Fruit fly (Drosophila melanogaster) whole organism, embryonic: ENCODE measurements around the gene dlg1.

Experiments used
- CG11085 ChIP-seq: fragments of 200-800 bp; sonication (Bioruptor generic); IDR thresholded peaks from 2 replicates; pipeline ENCODE4 v1.3.6; 2022; ENCODE audit warnings: missing biosample characterization, missing genetic modification characterization
- CG11247 ChIP-seq: fragments of 200-800 bp; sonication (Bioruptor generic); IDR thresholded peaks from 2 replicates; pipeline ENCODE4 v1.3.6; 2022; ENCODE audit warnings: missing biosample characterization, missing genetic modification characterization
- CG12236 ChIP-seq: fragments of 200-800 bp; sonication (Bioruptor generic); optimal IDR thresholded peaks from 2 replicates; lab custom pipeline; 2016; ENCODE audit warnings: missing biosample characterization, missing genetic modification characterization
- CG12942 ChIP-seq: fragments of 200-800 bp; sonication (Bioruptor generic); optimal IDR thresholded peaks from 3 replicates; lab custom pipeline; 2016; ENCODE audit warnings: missing biosample characterization, missing genetic modification characterization
- CG13424 ChIP-seq: fragments of 200-800 bp; sonication (Bioruptor generic); optimal IDR thresholded peaks from 2 replicates; lab custom pipeline; 2019; ENCODE audit warnings: missing biosample characterization, mild to moderate bottlenecking, missing genetic modification characterization, moderate library complexity
- CG13624 ChIP-seq: fragments of 200-800 bp; sonication (Bioruptor generic); optimal IDR thresholded peaks from 2 replicates; lab custom pipeline; 2016; ENCODE audit warnings: missing biosample characterization, missing genetic modification characterization
- CG15601 ChIP-seq: fragments of 200-800 bp; sonication (Bioruptor generic); optimal IDR thresholded peaks from 3 replicates; lab custom pipeline; 2019; ENCODE audit warnings: missing biosample characterization, mild to moderate bottlenecking, missing genetic modification characterization, moderate library complexity
- CG18011 ChIP-seq: fragments of 200-800 bp; sonication (Bioruptor generic); optimal IDR thresholded peaks from 2 replicates; lab custom pipeline; 2017; ENCODE audit warnings: missing biosample characterization, missing genetic modification characterization, mild to moderate bottlenecking, moderate library complexity, missing genotype
- CG2129 ChIP-seq: fragments of 200-800 bp; sonication (Bioruptor generic); IDR thresholded peaks from 2 replicates; pipeline ENCODE4 v1.3.6; 2022; ENCODE audit warnings: missing biosample characterization, missing genetic modification characterization; ENCODE audit not compliant: partially characterized antibody
- CG2678 ChIP-seq: fragments of 200-800 bp; sonication (Bioruptor generic); optimal IDR thresholded peaks from 3 replicates; lab custom pipeline; 2019; ENCODE audit warnings: missing biosample characterization, mild to moderate bottlenecking, missing genetic modification characterization, moderate library complexity
- CG32772 ChIP-seq: fragments of 200-800 bp; sonication (Bioruptor generic); IDR thresholded peaks from 2 replicates; pipeline ENCODE4 v1.3.6; 2022; ENCODE audit warnings: missing biosample characterization, missing genetic modification characterization
- CG3847 ChIP-seq: fragments of 200-800 bp; sonication (Bioruptor generic); IDR thresholded peaks from 2 replicates; pipeline ENCODE4 v1.3.6; 2022; ENCODE audit warnings: missing biosample characterization, missing genetic modification characterization
- CG6175 ChIP-seq: fragments of 200-800 bp; sonication (Bioruptor generic); IDR thresholded peaks from 3 replicates; pipeline ENCODE4 v1.3.6; 2022; ENCODE audit warnings: missing biosample characterization, missing genetic modification characterization
- CG7372 ChIP-seq: fragments of 200-800 bp; sonication (Bioruptor generic); IDR thresholded peaks from 2 replicates; pipeline ENCODE4 v1.3.6; 2022; ENCODE audit warnings: missing biosample characterization, missing genetic modification characterization
- CG7556 ChIP-seq: fragments of 200-800 bp; sonication (Bioruptor generic); optimal IDR thresholded peaks from 2 replicates; lab custom pipeline; 2017; ENCODE audit warnings: missing biosample characterization, mild to moderate bottlenecking, missing genetic modification characterization
- CG7745 ChIP-seq: fragments of 200-800 bp; sonication (Bioruptor generic); optimal IDR thresholded peaks from 2 replicates; lab custom pipeline; 2018; ENCODE audit warnings: missing biosample characterization, mild to moderate bottlenecking, missing genetic modification characterization, moderate library complexity
- CG7839 ChIP-seq: fragments of 200-800 bp; sonication (Bioruptor generic); optimal IDR thresholded peaks from 3 replicates; lab custom pipeline; 2018; ENCODE audit warnings: missing biosample characterization, mild to moderate bottlenecking, missing genetic modification characterization, moderate library complexity
- CG9817 ChIP-seq: fragments of 200-800 bp; sonication (Bioruptor generic); optimal IDR thresholded peaks from 2 replicates; lab custom pipeline; 2018; ENCODE audit warnings: missing biosample characterization, mild to moderate bottlenecking, missing genetic modification characterization, moderate library complexity
- Camta ChIP-seq: fragments of 200-800 bp; sonication (Bioruptor generic); optimal IDR thresholded peaks from 2 replicates; lab custom pipeline; 2016; ENCODE audit warnings: missing biosample characterization, missing genetic modification characterization
- Doc2 ChIP-seq: fragments of 200-800 bp; sonication (Bioruptor generic); IDR thresholded peaks from 2 replicates; pipeline ENCODE4 v1.3.6; 2022; ENCODE audit warnings: missing biosample characterization, missing genetic modification characterization
- Drgx ChIP-seq: fragments of 200-800 bp; sonication (Bioruptor generic); IDR thresholded peaks from 2 replicates; pipeline ENCODE4 v1.3.6; 2022; ENCODE audit warnings: missing biosample characterization, missing genetic modification characterization
- Hand ChIP-seq: fragments of 200-800 bp; sonication (Bioruptor generic); optimal IDR thresholded peaks from 2 replicates; lab custom pipeline; 2017; ENCODE audit warnings: mild to moderate bottlenecking, missing biosample characterization, missing genetic modification reagents, missing genetic modification characterization
- Hr3 ChIP-seq: fragments of 200-800 bp; sonication (Bioruptor generic); optimal IDR thresholded peaks from 3 replicates; lab custom pipeline; 2016; ENCODE audit warnings: missing biosample characterization, missing genetic modification characterization
- Hr51 ChIP-seq, 2 experiments: fragments of 200-800 bp; sonication (Bioruptor generic); optimal IDR thresholded peaks; 2 replicates in 1 of 2; 3 replicates in 1 of 2; lab custom pipeline; 2016 to 2018; ENCODE audit warnings: missing biosample characterization in 2 of 2, missing genetic modification characterization in 2 of 2, mild to moderate bottlenecking in 1 of 2, moderate library complexity in 1 of 2
- Lpt ChIP-seq: fragments of >200 bp; optimal IDR thresholded peaks from 2 replicates; lab custom pipeline; 2018; ENCODE audit warnings: missing biosample characterization, missing genetic modification characterization
- Med ChIP-seq: fragments of 200-800 bp; sonication (Bioruptor generic); peaks from one replicate; lab custom pipeline; 2016; ENCODE audit warnings: missing biosample characterization, missing genetic modification characterization, mild to moderate bottlenecking, inconsistent platforms, moderate library complexity
- Oli ChIP-seq: fragments of 200-800 bp; sonication (Bioruptor generic); optimal IDR thresholded peaks from 2 replicates; lab custom pipeline; 2018; ENCODE audit warnings: missing biosample characterization, mild to moderate bottlenecking, missing genetic modification characterization, moderate library complexity
- Optix ChIP-seq: fragments of 200-800 bp; sonication (Bioruptor generic); IDR thresholded peaks from 3 replicates; pipeline ENCODE4 v1.3.6; 2022; ENCODE audit warnings: missing biosample characterization, missing genetic modification characterization
- Pdp1 ChIP-seq, 2 experiments: fragments of 200-800 bp; sonication (Bioruptor generic); optimal IDR thresholded peaks; 3 replicates each; lab custom pipeline; 2016; ENCODE audit warnings: missing biosample characterization in 2 of 2, missing genetic modification characterization in 2 of 2, mild to moderate bottlenecking in 1 of 2, moderate library complexity in 1 of 2
- Sox102F ChIP-seq: fragments of 200-800 bp; sonication (Bioruptor generic); optimal IDR thresholded peaks from 2 replicates; lab custom pipeline; 2018; ENCODE audit warnings: missing biosample characterization, mild to moderate bottlenecking, missing genetic modification characterization, moderate library complexity
- Sry-δ ChIP-seq: fragments of 200-800 bp; sonication (Bioruptor generic); optimal IDR thresholded peaks from 2 replicates; lab custom pipeline; 2016; ENCODE audit warnings: missing biosample characterization, missing genetic modification characterization
- Ssrp ChIP-seq: fragments of 200-800 bp; sonication (Bioruptor generic); optimal IDR thresholded peaks from 2 replicates; lab custom pipeline; 2018; ENCODE audit warnings: missing biosample characterization, mild to moderate bottlenecking, missing genetic modification characterization, moderate library complexity
- YL-1 ChIP-seq: fragments of 200-800 bp; sonication (Bioruptor generic); optimal IDR thresholded peaks from 3 replicates; lab custom pipeline; 2017; ENCODE audit warnings: missing biosample characterization, mild to moderate bottlenecking, missing genetic modification characterization
- amos ChIP-seq: fragments of 200-800 bp; sonication (Bioruptor generic); IDR thresholded peaks from 2 replicates; pipeline ENCODE4 v1.3.6; 2022; ENCODE audit warnings: missing biosample characterization, missing genetic modification characterization; ENCODE audit not compliant: partially characterized antibody
- bab2 ChIP-seq: fragments of 200-800 bp; sonication (Bioruptor generic); optimal IDR thresholded peaks from 2 replicates; lab custom pipeline; 2016; ENCODE audit warnings: missing biosample characterization, missing genetic modification characterization
- eve ChIP-seq, 2 experiments: fragments of >200 bp; optimal IDR thresholded peaks; 2 replicates each; lab custom pipeline; 2017; ENCODE audit warnings: missing biosample characterization in 2 of 2, missing genetic modification characterization in 2 of 2
- eyg ChIP-seq: fragments of 200-800 bp; sonication (Bioruptor generic); optimal IDR thresholded peaks from 3 replicates; lab custom pipeline; 2016; ENCODE audit warnings: missing biosample characterization, missing genetic modification characterization
- grau ChIP-seq: fragments of 200-800 bp; optimal IDR thresholded peaks from 3 replicates; lab custom pipeline; 2019; ENCODE audit warnings: missing biosample characterization, mild to moderate bottlenecking, missing genetic modification characterization, moderate library complexity
- jumu ChIP-seq: fragments of 200-800 bp; sonication (Bioruptor generic); optimal IDR thresholded peaks from 3 replicates; lab custom pipeline; 2016; ENCODE audit warnings: missing biosample characterization, missing genetic modification characterization
- lmd ChIP-seq: fragments of 200-800 bp; sonication (Bioruptor generic); IDR thresholded peaks from 2 replicates; pipeline ENCODE4 v1.3.6; 2022; ENCODE audit warnings: missing biosample characterization, missing genetic modification characterization
- pita ChIP-seq: fragments of 200-800 bp; sonication (Bioruptor generic); optimal IDR thresholded peaks from 2 replicates; lab custom pipeline; 2017; ENCODE audit warnings: missing biosample characterization, mild to moderate bottlenecking, missing genetic modification characterization
- pros ChIP-seq: fragments of 200-800 bp; sonication (Bioruptor generic); optimal IDR thresholded peaks from 3 replicates; lab custom pipeline; 2019; ENCODE audit warnings: missing biosample characterization, mild to moderate bottlenecking, missing genetic modification characterization, moderate library complexity
- ranshi ChIP-seq: fragments of 200-800 bp; sonication (Bioruptor generic); IDR thresholded peaks from 2 replicates; pipeline ENCODE4 v1.3.6; 2022; ENCODE audit warnings: missing biosample characterization, missing genetic modification characterization
- ro ChIP-seq: fragments of 200-800 bp; sonication (Bioruptor generic); IDR thresholded peaks from 2 replicates; pipeline ENCODE4 v1.3.6; 2022; ENCODE audit warnings: missing biosample characterization, missing genetic modification characterization
- sens ChIP-seq: fragments of 200-800 bp; sonication (Bioruptor generic); peaks from one replicate; lab custom pipeline; 2016; ENCODE audit warnings: missing biosample characterization, missing genetic modification characterization
- sens-2 ChIP-seq: fragments of 200-800 bp; sonication (Bioruptor generic); IDR thresholded peaks from 2 replicates; pipeline ENCODE4 v1.3.6; 2022; ENCODE audit warnings: missing biosample characterization, missing genetic modification characterization
- slbo ChIP-seq: fragments of 200-800 bp; sonication (Bioruptor generic); IDR thresholded peaks from 2 replicates; pipeline ENCODE4 v1.3.6; 2022; ENCODE audit warnings: missing biosample characterization, missing genetic modification characterization
- tll ChIP-seq, 2 experiments: fragments of 200-800 bp in 1 of 2; fragments of >200 bp in 1 of 2; sonication (Bioruptor generic) in 1 of 2; optimal IDR thresholded peaks; 2 replicates each; lab custom pipeline; 2017 to 2019; ENCODE audit warnings: missing biosample characterization in 2 of 2, missing genetic modification characterization in 2 of 2, mild to moderate bottlenecking in 1 of 2, moderate library complexity in 1 of 2
- trh ChIP-seq: fragments of 200-800 bp; sonication (Bioruptor generic); optimal IDR thresholded peaks from 2 replicates; lab custom pipeline; 2016; ENCODE audit warnings: missing biosample characterization, missing genetic modification characterization
- twi ChIP-seq: fragments of 200-800 bp; optimal IDR thresholded peaks from 2 replicates; lab custom pipeline; 2019; ENCODE audit warnings: missing biosample characterization, mild to moderate bottlenecking, missing genetic modification characterization, moderate library complexity
- zfh1 ChIP-seq: fragments of 200-800 bp; sonication (Bioruptor generic); IDR thresholded peaks from 3 replicates; pipeline ENCODE4 v1.3.6; 2022; ENCODE audit warnings: missing biosample characterization, missing genetic modification characterization
- zfh2 ChIP-seq: fragments of 200-800 bp; sonication (Bioruptor generic); optimal IDR thresholded peaks from 2 replicates; lab custom pipeline; 2016; ENCODE audit warnings: missing biosample characterization, missing genetic modification characterization

The dlg1 gene

DNA sequence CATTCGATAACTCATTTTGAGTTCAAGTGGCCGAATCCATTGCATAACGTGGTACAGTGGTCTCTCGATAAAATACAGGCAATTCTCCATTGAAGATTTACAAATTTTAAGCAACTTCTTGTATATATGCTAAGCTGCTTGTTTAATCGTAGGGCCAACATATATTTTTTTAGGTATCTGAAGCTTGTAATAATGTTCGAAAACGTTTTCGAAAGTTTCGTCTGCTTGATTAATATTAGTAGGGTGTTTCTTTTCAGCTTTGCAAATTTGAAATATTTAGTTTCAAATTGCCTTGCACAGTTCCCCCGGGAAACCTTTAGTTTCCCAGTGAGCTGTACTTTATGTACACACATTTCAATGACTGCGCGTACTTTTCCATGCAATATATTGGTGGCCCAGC lies 10.3 kb downstream of the dlg1 start (continued):
- peak in 1 of 2 experiments; percentile 11 for TF ChIP-seq Pdp1 (GFP tag; optimal IDR thresholded peaks at IDR 0.05; lab: Kevin White, UChicago)
- no peak for TF ChIP-seq CG7556 (GFP tag; lab: Kevin White, UChicago)
- TF ChIP-seq Sox102F (GFP tag; lab: Kevin White, UChicago) = peak; percentile 44
- no peak for TF ChIP-seq twi (tag; lab: Kevin White, UChicago)
- TF ChIP-seq Hr51 (GFP tag; optimal IDR thresholded peaks at IDR 0.05; lab: Kevin White, UChicago) = peak in 1 of 2 experiments; percentile 16
- TF ChIP-seq CG7839 (tag; lab: Kevin White, UChicago) = peak; percentile 34
- no peak for TF ChIP-seq Optix
- TF ChIP-seq CG13624 (GFP tag; lab: Kevin White, UChicago) = no peak
- TF ChIP-seq lmd (GFP tag; lab: Robert Waterston, UW) = 0 out of 2 replicates have a peak, but pooled peaks have one; percentile 17
- TF ChIP-seq Ssrp (tag; lab: Kevin White, UChicago) = peak; percentile 3
- no peak for TF ChIP-seq Hand (GFP tag; lab: Kevin White, UChicago)
- TF ChIP-seq sens = peak; percentile 75
- no peak for TF ChIP-seq zfh2 (GFP tag; lab: Kevin White, UChicago)
- TF ChIP-seq CG12942 (GFP tag; lab: Kevin White, UChicago) = no peak
- TF ChIP-seq tll (GFP tag; optimal IDR thresholded peaks at IDR 0.05; lab: Kevin White, UChicago) = no peak
- no peak for TF ChIP-seq CG7745
- no peak for TF ChIP-seq jumu (GFP tag; lab: Kevin White, UChicago)
- TF ChIP-seq Oli (tag; lab: Kevin White, UChicago) = peak; percentile 40
- no peak for TF ChIP-seq Camta (GFP tag; lab: Kevin White, UChicago)
- no peak for TF ChIP-seq Drgx
- no peak for TF ChIP-seq zfh1 (GFP tag; lab: Robert Waterston, UW)
- no peak for TF ChIP-seq Lpt (GFP tag; lab: Kevin White, UChicago)
- no peak for TF ChIP-seq Hr3 (GFP tag; lab: Kevin White, UChicago)
- TF ChIP-seq ro (GFP tag; lab: Robert Waterston, UW) = no peak
- TF ChIP-seq Doc2 = no peak
- no peak for TF ChIP-seq CG15601 (tag; lab: Kevin White, UChicago)
- no peak for TF ChIP-seq eyg
- no peak for TF ChIP-seq pros (GFP tag; lab: Kevin White, UChicago)
- TF ChIP-seq CG13424 = peak; percentile 33
- no peak for TF ChIP-seq sens-2 (GFP tag; lab: Robert Waterston, UW)
- TF ChIP-seq grau (tag; lab: Kevin White, UChicago) = peak; percentile 61
- TF ChIP-seq Sry-δ = no peak
- TF ChIP-seq CG11085 (GFP tag; lab: Robert Waterston, UW) = no peak
- TF ChIP-seq CG6175 (GFP tag; lab: Robert Waterston, UW) = no peak
- TF ChIP-seq CG11247 (GFP tag; lab: Robert Waterston, UW) = no peak
- TF ChIP-seq CG2678 (tag; lab: Kevin White, UChicago) = peak; percentile 34
- no peak for TF ChIP-seq pita
- TF ChIP-seq YL-1 (GFP tag; lab: Kevin White, UChicago) = no peak
- no peak for TF ChIP-seq CG18011 (GFP tag; lab: Kevin White, UChicago)
- TF ChIP-seq CG12236 (GFP tag; lab: Kevin White, UChicago) = no peak
- no peak for TF ChIP-seq bab2
- TF ChIP-seq CG7372 (GFP tag; lab: Robert Waterston, UW) = no peak
- TF ChIP-seq amos (GFP tag; lab: Robert Waterston, UW) = no peak
- no peak for TF ChIP-seq CG3847 (GFP tag; lab: Robert Waterston, UW)
- no peak for TF ChIP-seq trh (GFP tag; lab: Kevin White, UChicago)
- no peak for TF ChIP-seq CG9817 (tag; lab: Kevin White, UChicago)
- no peak for TF ChIP-seq CG2129 (GFP tag; lab: Robert Waterston, UW)
- TF ChIP-seq eve (GFP tag; optimal IDR thresholded peaks at IDR 0.05; lab: Kevin White, UChicago) = no peak
- TF ChIP-seq Med = peak; percentile 45
- no peak for TF ChIP-seq CG32772 (GFP tag; lab: Robert Waterston, UW)
- TF ChIP-seq ranshi (GFP tag; lab: Robert Waterston, UW) = no peak
- TF ChIP-seq slbo (GFP tag; lab: Robert Waterston, UW) = 0 out of 2 replicates have a peak, but pooled peaks have one; percentile 12
